Fruit fly (Drosophila melanogaster) S2 (cell line): ENCODE results near the gene Rab7.

Experiments
- CG8478 ChIP-seq: fragments of >200 bp; optimal IDR thresholded peaks from 2 replicates; lab custom pipeline; 2018
- CTCF ChIP-seq, 2 experiments: fragments of >200 bp; optimal IDR thresholded peaks; 2 replicates each; lab custom pipeline; 2018

DNA sequence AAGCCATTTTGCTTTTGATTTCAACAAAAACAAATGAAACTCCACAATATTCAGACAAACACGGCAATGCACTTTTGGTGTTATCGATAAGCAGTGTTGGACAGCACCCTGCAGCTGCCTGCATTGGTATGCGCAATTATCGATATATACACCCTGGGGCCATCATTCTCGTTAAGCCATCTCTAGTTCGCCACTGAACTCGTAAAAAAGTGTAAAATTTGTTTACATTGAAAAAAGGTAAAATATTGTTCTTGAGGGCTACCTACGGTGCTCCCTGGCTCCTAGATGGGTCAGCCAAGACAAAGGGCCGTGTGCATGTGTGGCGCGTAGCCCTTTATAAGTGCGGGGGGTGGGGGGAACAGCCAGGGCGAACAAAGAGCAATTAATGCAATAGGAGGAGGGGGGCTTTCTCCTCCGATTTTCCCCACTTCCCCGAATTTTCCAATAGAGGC lies 6.3 kb upstream of the Rab7 start, which contains the start of the genes CG13603 and CG5902:
- peak in 1 of 2 experiments; percentile 5 for TF ChIP-seq CTCF (optimal IDR thresholded peaks at IDR 0.05; lab: Kevin White, UChicago)
- TF ChIP-seq CG8478 (lab: Kevin White, UChicago), result no peak
